Fruit fly (Drosophila melanogaster) whole organism, wandering third instar larva: ENCODE results near the gene CG14856.

ENCODE experiments used
- CG9705 ChIP-seq: fragments of 200-800 bp; sonication (Bioruptor generic); optimal IDR thresholded peaks from 2 replicates; lab custom pipeline; 2018; ENCODE audit warnings: missing biosample characterization, mild to moderate bottlenecking, missing genetic modification characterization
- CrebA ChIP-seq: fragments of 200-800 bp; sonication (Bioruptor generic); optimal IDR thresholded peaks from 2 replicates; lab custom pipeline; 2016; ENCODE audit warnings: missing biosample characterization, mild to moderate bottlenecking, missing genetic modification characterization, borderline replicate concordance
- GATAd ChIP-seq: sonication (Bioruptor generic); optimal IDR thresholded peaks from 2 replicates; lab custom pipeline; 2016; ENCODE audit warnings: missing biosample characterization, missing genetic modification characterization
- HLH106 ChIP-seq: fragments of 200-800 bp; optimal IDR thresholded peaks from 3 replicates; lab custom pipeline; 2019; ENCODE audit warnings: missing biosample characterization, mild to moderate bottlenecking, missing genetic modification characterization, moderate library complexity
- Hnf4 ChIP-seq: fragments of 200-800 bp; sonication (Bioruptor generic); optimal IDR thresholded peaks from 2 replicates; lab custom pipeline; 2016; ENCODE audit warnings: missing biosample characterization, mild to moderate bottlenecking, missing genetic modification characterization
- Hr83 ChIP-seq: fragments of 200-300 bp; sonication (Bioruptor generic); optimal IDR thresholded peaks from 2 replicates; lab custom pipeline; 2016; ENCODE audit warnings: missing biosample characterization, mild to moderate bottlenecking, missing genetic modification characterization, moderate library complexity; ENCODE audit not compliant: poor library complexity, severe bottlenecking
- Jra ChIP-seq: sonication (Bioruptor generic); optimal IDR thresholded peaks from 2 replicates; lab custom pipeline; 2016; ENCODE audit warnings: missing biosample characterization, missing genetic modification characterization
- Mio ChIP-seq: sonication (Bioruptor generic); optimal IDR thresholded peaks from 2 replicates; lab custom pipeline; 2016; ENCODE audit warnings: missing biosample characterization, missing genetic modification characterization
- N ChIP-seq: fragments of >200 bp; optimal IDR thresholded peaks from 2 replicates; lab custom pipeline; 2018; ENCODE audit warnings: missing biosample characterization, missing external identifiers, missing genetic modification characterization
- OdsH ChIP-seq: fragments of 200-800 bp; sonication (Bioruptor generic); optimal IDR thresholded peaks from 2 replicates; lab custom pipeline; 2016; ENCODE audit warnings: missing biosample characterization, mild to moderate bottlenecking, missing genetic modification characterization
- Rel ChIP-seq, 2 experiments: fragments of 200-800 bp; sonication (Bioruptor generic) in 1 of 2; optimal IDR thresholded peaks; 2 replicates in 1 of 2; 3 replicates in 1 of 2; lab custom pipeline; 2016 to 2019; ENCODE audit warnings: mild to moderate bottlenecking in 2 of 2, missing biosample characterization in 2 of 2, missing genetic modification characterization in 2 of 2, moderate library complexity in 1 of 2
- Sp1 ChIP-seq: fragments of 200-800 bp; sonication (Bioruptor generic); optimal IDR thresholded peaks from 3 replicates; lab custom pipeline; 2019; ENCODE audit warnings: missing biosample characterization, mild to moderate bottlenecking, missing genetic modification characterization, moderate library complexity
- Vsx2 ChIP-seq: fragments of 200-300, 225-300 bp; sonication (Bioruptor generic); optimal IDR thresholded peaks from 2 replicates; lab custom pipeline; 2018; ENCODE audit warnings: missing biosample characterization, missing genetic modification characterization; ENCODE audit not compliant: partially characterized antibody
- br ChIP-seq: fragments of 200-800 bp; sonication (Bioruptor generic); optimal IDR thresholded peaks from 2 replicates; lab custom pipeline; 2016; ENCODE audit warnings: missing biosample characterization, missing genetic modification characterization
- dl ChIP-seq, 2 experiments: fragments of 175-275, 200-275 bp in 1 of 2; fragments of 200-275 bp in 1 of 2; sonication (Bioruptor generic); optimal IDR thresholded peaks; lab custom pipeline; 2018; ENCODE audit warnings: mild to moderate bottlenecking in 2 of 2, missing biosample characterization in 2 of 2, missing genetic modification characterization in 2 of 2, moderate library complexity in 2 of 2; ENCODE audit not compliant: partially characterized antibody in 2 of 2, insufficient read depth in 1 of 2
- ey ChIP-seq: fragments of 200-800 bp; sonication (Bioruptor generic); optimal IDR thresholded peaks from 2 replicates; lab custom pipeline; 2016; ENCODE audit warnings: missing biosample characterization, missing genetic modification characterization
- foxo ChIP-seq, 2 experiments: fragments of 200-800 bp; sonication (Bioruptor generic); optimal IDR thresholded peaks; 2 replicates in 1 of 2; 3 replicates in 1 of 2; lab custom pipeline; 2016 to 2017; ENCODE audit warnings: missing biosample characterization in 2 of 2, missing genetic modification characterization in 2 of 2
- fru ChIP-seq: fragments of 200-800 bp; sonication (Bioruptor generic); optimal IDR thresholded peaks from 3 replicates; lab custom pipeline; 2016; ENCODE audit warnings: missing biosample characterization, mild to moderate bottlenecking, missing genetic modification characterization
- h ChIP-seq: fragments of 200-800 bp; sonication (Bioruptor generic); optimal IDR thresholded peaks from 3 replicates; lab custom pipeline; 2016; ENCODE audit warnings: missing biosample characterization, mild to moderate bottlenecking, missing genetic modification characterization
- pan ChIP-seq: fragments of >200 bp; optimal IDR thresholded peaks from 2 replicates; lab custom pipeline; 2017
- psq ChIP-seq: fragments of 200-800 bp; sonication (Bioruptor generic); optimal IDR thresholded peaks from 3 replicates; lab custom pipeline; 2017; ENCODE audit warnings: missing biosample characterization, mild to moderate bottlenecking, missing genetic modification characterization, moderate library complexity
- rgr ChIP-seq: fragments of 200-800 bp; sonication (Bioruptor generic); optimal IDR thresholded peaks from 3 replicates; lab custom pipeline; 2016; ENCODE audit warnings: missing biosample characterization, mild to moderate bottlenecking, missing genetic modification characterization
- sage ChIP-seq: fragments of 200-800 bp; sonication (Bioruptor generic); optimal IDR thresholded peaks from 2 replicates; lab custom pipeline; 2016; ENCODE audit warnings: missing biosample characterization, mild to moderate bottlenecking, missing genetic modification characterization
- sv ChIP-seq: fragments of 200-800 bp; sonication (Bioruptor generic); optimal IDR thresholded peaks from 3 replicates; lab custom pipeline; 2016; ENCODE audit warnings: missing biosample characterization, missing genetic modification characterization
- tai ChIP-seq: sonication (Bioruptor generic); optimal IDR thresholded peaks from 2 replicates; lab custom pipeline; 2016; ENCODE audit warnings: missing biosample characterization, missing genetic modification characterization

CG14856 gene

dm6 chr3R:14766439-14767025 is 32.3 kb upstream of the CG14856 start:
- no peak for TF ChIP-seq dl (GFP tag; optimal IDR thresholded peaks at IDR 0.05; lab: Kevin White, UChicago; ENCODE audit: insufficient read depth in 1 of 2, partially characterized antibody in 2 of 2)
- no peak for TF ChIP-seq Hnf4 (GFP tag; lab: Kevin White, UChicago)
- no peak for TF ChIP-seq Mio (GFP tag; lab: Kevin White, UChicago)
- TF ChIP-seq GATAd (GFP tag; lab: Kevin White, UChicago): no peak
- no peak for TF ChIP-seq HLH106

dm6 chr3R:14775395-14775794 is 23.4 kb upstream of the CG14856 start:
- TF ChIP-seq pan (no peak), foxo (GFP tag; optimal IDR thresholded peaks at IDR 0.05; lab: Kevin White, UChicago) (peak in 1 of 2 experiments; percentile 24), h (GFP tag; lab: Kevin White, UChicago) (peak; percentile 39), OdsH (GFP tag; lab: Kevin White, UChicago) (peak; percentile 11), br (GFP tag; lab: Kevin White, UChicago) (peak; percentile 34), HLH106 (peak; percentile 27), rgr (GFP tag; lab: Kevin White, UChicago) (peak; percentile 18), Sp1 (GFP tag; lab: Kevin White, UChicago) (no peak), fru (GFP tag; lab: Kevin White, UChicago) (peak; percentile 27), CrebA (GFP tag; lab: Kevin White, UChicago) (no peak), ey (GFP tag; lab: Kevin White, UChicago) (peak; percentile 12)

DNA sequence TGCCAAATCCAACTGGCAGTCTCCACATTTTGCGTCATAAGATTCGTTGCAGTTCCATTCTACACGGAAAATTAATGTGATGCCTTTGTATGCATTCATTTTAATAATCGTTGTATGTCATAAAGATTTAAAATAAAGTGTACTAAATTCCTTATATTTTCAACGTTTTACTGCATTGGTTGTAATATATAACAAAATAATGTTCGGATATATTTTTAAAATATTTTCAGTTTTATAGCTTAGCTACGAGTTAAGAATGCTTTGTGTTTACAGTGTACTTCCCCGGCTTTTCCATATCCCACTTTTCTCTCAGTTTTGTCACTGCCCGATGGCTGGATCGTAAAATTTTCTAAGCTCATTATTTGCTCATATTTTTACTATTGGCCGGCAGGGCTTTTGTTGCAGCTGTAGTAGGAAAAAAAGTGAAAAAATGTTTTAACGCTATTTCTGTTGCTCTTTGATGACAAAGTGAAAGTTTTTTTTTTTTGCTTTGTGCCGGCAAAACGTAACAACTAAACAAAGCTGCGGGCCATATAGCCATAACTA is 19.0 kb upstream of the CG14856 start:
- TF ChIP-seq N (GFP tag; lab: Kevin White, UChicago): no peak
- TF ChIP-seq tai: no peak
- TF ChIP-seq h (GFP tag; lab: Kevin White, UChicago): no peak
- TF ChIP-seq foxo (GFP tag; optimal IDR thresholded peaks at IDR 0.05; lab: Kevin White, UChicago): peak in 1 of 2 experiments; percentile 8

- peak; percentile 11 for TF ChIP-seq h (GFP tag; lab: Kevin White, UChicago)
- no peak for TF ChIP-seq CG9705 (GFP tag; lab: Kevin White, UChicago)
- TF ChIP-seq Hnf4 (GFP tag; lab: Kevin White, UChicago): peak; percentile 2
- no peak for TF ChIP-seq sage
- peak; percentile 28 for TF ChIP-seq Jra (GFP tag; lab: Kevin White, UChicago)
Measured at dm6 chr3R:14780747-14781146, 18.0 kb upstream of the CG14856 start.

DNA sequence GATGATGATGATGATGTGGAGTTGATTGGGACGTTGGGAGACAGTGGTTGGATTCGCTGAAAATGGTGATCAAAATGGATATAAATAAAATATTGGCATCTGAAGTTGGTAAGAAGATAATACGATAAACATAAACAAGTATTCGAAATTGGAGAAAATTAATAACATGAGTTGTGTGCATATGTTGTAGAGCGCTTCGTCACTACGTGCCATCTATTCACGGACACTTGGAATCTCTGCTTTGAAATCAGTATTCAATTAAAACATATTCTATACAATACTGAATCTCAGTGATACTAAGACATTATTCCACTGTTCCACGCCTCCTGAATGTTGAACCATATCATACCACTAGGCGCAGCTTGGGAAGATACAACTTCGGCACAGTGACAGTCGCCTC is 13.5 kb upstream of the CG14856 start:
- TF ChIP-seq Hr83: no peak
- TF ChIP-seq Hnf4 (GFP tag; lab: Kevin White, UChicago): no peak
- TF ChIP-seq rgr (GFP tag; lab: Kevin White, UChicago): no peak
- TF ChIP-seq Rel (GFP tag; optimal IDR thresholded peaks at IDR 0.05; lab: Kevin White, UChicago): no peak
- no peak for TF ChIP-seq Rel (tag; optimal IDR thresholded peaks at IDR 0.05; lab: Kevin White, UChicago)
- no peak for TF ChIP-seq sv (GFP tag; lab: Kevin White, UChicago)
- TF ChIP-seq pan: no peak
- TF ChIP-seq CG9705 (GFP tag; lab: Kevin White, UChicago): no peak
- no peak for TF ChIP-seq N (GFP tag; lab: Kevin White, UChicago)

DNA sequence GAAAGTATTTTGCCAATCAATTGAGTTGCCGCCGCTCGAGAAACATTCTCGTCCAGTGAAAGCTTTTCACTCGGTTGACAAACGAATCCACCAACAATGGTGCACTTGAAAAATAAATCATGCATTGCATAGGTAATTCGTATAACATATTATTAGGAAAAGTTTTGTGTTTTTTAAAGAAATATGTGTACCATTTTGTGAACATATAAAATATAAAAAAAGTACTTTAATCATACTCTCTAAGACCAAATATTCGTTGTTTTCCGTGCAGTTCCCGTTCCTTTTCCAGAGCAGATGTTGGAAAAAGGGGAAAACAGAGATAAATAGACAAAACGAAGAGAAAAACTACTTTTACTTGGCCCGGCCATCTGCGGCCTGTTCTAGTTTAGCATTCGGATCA is 12.1 kb upstream of the CG14856 start:
- TF ChIP-seq Mio (GFP tag; lab: Kevin White, UChicago): no peak
- TF ChIP-seq psq: no peak

- no peak for TF ChIP-seq foxo (GFP tag; optimal IDR thresholded peaks at IDR 0.05; lab: Kevin White, UChicago)
- peak; percentile 1 for TF ChIP-seq Vsx2 (GFP tag; lab: Kevin White, UChicago)
- TF ChIP-seq, all 38 proteins: peak for 1
Measured at dm6 chr3R:14796294-14796693, 2.5 kb upstream of the CG14856 start, which contains the start of gene CG14855. CG14855 (plus strand) TSS chr3R:14796305.
